Fruit fly (Drosophila melanogaster) whole organism, wandering third instar larva: Measurements from ENCODE around the gene CG18622.

Experiments
- Dfd ChIP-seq: fragments of >200 bp; optimal IDR thresholded peaks from 2 replicates; lab custom pipeline; 2017; ENCODE audit warnings: missing biosample characterization, missing genetic modification characterization
- Sp1 ChIP-seq: fragments of 200-800 bp; sonication (Bioruptor generic); optimal IDR thresholded peaks from 3 replicates; lab custom pipeline; 2019; ENCODE audit warnings: missing biosample characterization, mild to moderate bottlenecking, missing genetic modification characterization, moderate library complexity
- dl ChIP-seq, 2 experiments: fragments of 175-275, 200-275 bp in 1 of 2; fragments of 200-275 bp in 1 of 2; sonication (Bioruptor generic); optimal IDR thresholded peaks; lab custom pipeline; 2018; ENCODE audit warnings: mild to moderate bottlenecking in 2 of 2, missing biosample characterization in 2 of 2, missing genetic modification characterization in 2 of 2, moderate library complexity in 2 of 2; ENCODE audit not compliant: partially characterized antibody in 2 of 2, insufficient read depth in 1 of 2
- ey ChIP-seq: fragments of 200-800 bp; sonication (Bioruptor generic); optimal IDR thresholded peaks from 2 replicates; lab custom pipeline; 2016; ENCODE audit warnings: missing biosample characterization, missing genetic modification characterization
- tai ChIP-seq: sonication (Bioruptor generic); optimal IDR thresholded peaks from 2 replicates; lab custom pipeline; 2016; ENCODE audit warnings: missing biosample characterization, missing genetic modification characterization
- usp ChIP-seq: fragments of >200 bp; optimal IDR thresholded peaks from 2 replicates; lab custom pipeline; 2017; ENCODE audit warnings: missing biosample characterization, missing genetic modification characterization

- TF ChIP-seq ey (no peak), usp (GFP tag; lab: Kevin White, UChicago) (no peak), Dfd (GFP tag; lab: Kevin White, UChicago) (no peak), Sp1 (GFP tag; lab: Kevin White, UChicago) (no peak), dl (GFP tag; optimal IDR thresholded peaks at IDR 0.05; lab: Kevin White, UChicago; ENCODE audit: insufficient read depth in 1 of 2, partially characterized antibody in 2 of 2) (no peak), tai (GFP tag; lab: Kevin White, UChicago) (no peak)
These were observed 21.1 kb upstream of the CG18622 start for dm6 chr3R:17008675-17009022.
